Fruit fly (Drosophila melanogaster) whole organism, embryonic: ENCODE measurements around the gene CG14079.

Experiments
- Blimp-1 ChIP-seq: fragments of 200-800 bp; sonication (Bioruptor generic); optimal IDR thresholded peaks from 3 replicates; lab custom pipeline; 2018; ENCODE audit warnings: missing biosample characterization, missing genetic modification characterization, mild to moderate bottlenecking, moderate library complexity, missing genetic modification reagents
- CG10267 ChIP-seq: fragments of 200-800 bp; sonication (Bioruptor generic); optimal IDR thresholded peaks from 2 replicates; lab custom pipeline; 2018; ENCODE audit warnings: missing biosample characterization, mild to moderate bottlenecking, missing genetic modification characterization, moderate library complexity
- CG12104 ChIP-seq: fragments of 200-800 bp; sonication (Bioruptor generic); optimal IDR thresholded peaks from 3 replicates; lab custom pipeline; 2016; ENCODE audit warnings: missing biosample characterization, missing genetic modification characterization
- CG12299 ChIP-seq: fragments of 200-800 bp; sonication (Bioruptor generic); optimal IDR thresholded peaks from 2 replicates; lab custom pipeline; 2018; ENCODE audit warnings: missing biosample characterization, mild to moderate bottlenecking, missing genetic modification characterization
- CG12744 ChIP-seq: fragments of 200-800 bp; sonication (Bioruptor generic); optimal IDR thresholded peaks from 2 replicates; lab custom pipeline; 2016; ENCODE audit warnings: missing biosample characterization, missing genetic modification characterization
- CG13894 ChIP-seq: fragments of 200-800 bp; sonication (Bioruptor generic); optimal IDR thresholded peaks from 3 replicates; lab custom pipeline; 2018; ENCODE audit warnings: missing biosample characterization, mild to moderate bottlenecking, missing genetic modification characterization, moderate library complexity
- CG1529 ChIP-seq: fragments of 200-800 bp; sonication (Bioruptor generic); optimal IDR thresholded peaks from 3 replicates; lab custom pipeline; 2018; ENCODE audit warnings: missing biosample characterization, missing genetic modification characterization
- CG15514 ChIP-seq: fragments of 200-800 bp; sonication (Bioruptor generic); optimal IDR thresholded peaks from 3 replicates; lab custom pipeline; 2017; ENCODE audit warnings: missing biosample characterization, missing genetic modification characterization, mild to moderate bottlenecking, moderate library complexity, missing genetic modification reagents
- CG15601 ChIP-seq: fragments of 200-800 bp; sonication (Bioruptor generic); optimal IDR thresholded peaks from 3 replicates; lab custom pipeline; 2019; ENCODE audit warnings: missing biosample characterization, mild to moderate bottlenecking, missing genetic modification characterization, moderate library complexity
- CG17328 ChIP-seq: fragments of 200-800 bp; sonication (Bioruptor generic); IDR thresholded peaks from 2 replicates; pipeline ENCODE4 v1.3.6; 2022; ENCODE audit warnings: missing biosample characterization, missing genetic modification characterization
- CG17361 ChIP-seq: fragments of 200-800 bp; sonication (Bioruptor generic); IDR thresholded peaks from 3 replicates; pipeline ENCODE4 v1.3.6; 2022; ENCODE audit warnings: missing biosample characterization, missing genetic modification characterization
- CG18599 ChIP-seq: fragments of 200-800 bp; sonication (Bioruptor generic); optimal IDR thresholded peaks from 3 replicates; lab custom pipeline; 2017; ENCODE audit warnings: missing biosample characterization, missing genetic modification characterization, mild to moderate bottlenecking, moderate library complexity, missing genetic modification reagents
- CG2116 ChIP-seq: fragments of 200-800 bp; sonication (Bioruptor generic); optimal IDR thresholded peaks from 3 replicates; lab custom pipeline; 2018; ENCODE audit warnings: missing biosample characterization, mild to moderate bottlenecking, missing genetic modification characterization
- CG2199 ChIP-seq: fragments of 200-800 bp; sonication (Bioruptor generic); IDR thresholded peaks from 3 replicates; pipeline ENCODE4 v1.3.6; 2022; ENCODE audit warnings: missing biosample characterization, missing genetic modification characterization
- CG3407 ChIP-seq: fragments of 200-800 bp; sonication (Bioruptor generic); optimal IDR thresholded peaks from 2 replicates; lab custom pipeline; 2018; ENCODE audit warnings: missing biosample characterization, mild to moderate bottlenecking, missing genetic modification characterization
- CG42726 ChIP-seq: fragments of 200-800 bp; sonication (Bioruptor generic); IDR thresholded peaks from 2 replicates; pipeline ENCODE4 v1.3.6; 2022; ENCODE audit warnings: missing biosample characterization, missing genetic modification characterization; ENCODE audit not compliant: partially characterized antibody
- CG6175 ChIP-seq: fragments of 200-800 bp; sonication (Bioruptor generic); IDR thresholded peaks from 3 replicates; pipeline ENCODE4 v1.3.6; 2022; ENCODE audit warnings: missing biosample characterization, missing genetic modification characterization
- CG6854 ChIP-seq: fragments of 200-800 bp; sonication (Bioruptor generic); optimal IDR thresholded peaks from 3 replicates; lab custom pipeline; 2017; ENCODE audit warnings: missing biosample characterization, mild to moderate bottlenecking, missing genetic modification characterization
- CG7372 ChIP-seq: fragments of 200-800 bp; sonication (Bioruptor generic); IDR thresholded peaks from 2 replicates; pipeline ENCODE4 v1.3.6; 2022; ENCODE audit warnings: missing biosample characterization, missing genetic modification characterization
- CG8388 ChIP-seq: fragments of 200-800 bp; sonication (Bioruptor generic); optimal IDR thresholded peaks from 2 replicates; lab custom pipeline; 2019; ENCODE audit warnings: missing biosample characterization, mild to moderate bottlenecking, missing genetic modification characterization, moderate library complexity
- CG8924 ChIP-seq: fragments of 200-800 bp; optimal IDR thresholded peaks from 3 replicates; lab custom pipeline; 2019; ENCODE audit warnings: missing biosample characterization, mild to moderate bottlenecking, missing genetic modification characterization, moderate library complexity
- CG9876 ChIP-seq: fragments of 200-800 bp; sonication (Bioruptor generic); optimal IDR thresholded peaks from 2 replicates; lab custom pipeline; 2016; ENCODE audit warnings: missing biosample characterization, missing genetic modification characterization
- CoRest ChIP-seq: fragments of 200-800 bp; sonication (Bioruptor generic); optimal IDR thresholded peaks from 3 replicates; lab custom pipeline; 2018; ENCODE audit warnings: missing biosample characterization, mild to moderate bottlenecking, missing genetic modification characterization, moderate library complexity
- Dip3 ChIP-seq: fragments of 200-800 bp; sonication (Bioruptor generic); optimal IDR thresholded peaks from 3 replicates; lab custom pipeline; 2016; ENCODE audit warnings: missing biosample characterization, missing genetic modification characterization
- Dp ChIP-seq: fragments of 200-800 bp; sonication (Bioruptor generic); optimal IDR thresholded peaks from 2 replicates; lab custom pipeline; 2018; ENCODE audit warnings: missing biosample characterization, mild to moderate bottlenecking, missing genetic modification characterization, moderate library complexity
- Drgx ChIP-seq: fragments of 200-800 bp; sonication (Bioruptor generic); IDR thresholded peaks from 2 replicates; pipeline ENCODE4 v1.3.6; 2022; ENCODE audit warnings: missing biosample characterization, missing genetic modification characterization
- Fer2 ChIP-seq: fragments of 200-800 bp; sonication (Bioruptor generic); optimal IDR thresholded peaks from 2 replicates; lab custom pipeline; 2018; ENCODE audit warnings: missing biosample characterization, mild to moderate bottlenecking, missing genetic modification characterization, moderate library complexity
- H2.0 ChIP-seq: fragments of 200-800 bp; sonication (Bioruptor generic); IDR thresholded peaks from 2 replicates; pipeline ENCODE4 v1.3.6; 2022; ENCODE audit warnings: missing biosample characterization, missing genetic modification characterization
- Hmx ChIP-seq: fragments of 200-800 bp; sonication (Bioruptor generic); optimal IDR thresholded peaks from 2 replicates; lab custom pipeline; 2016; ENCODE audit warnings: missing biosample characterization, missing genetic modification characterization
- Myb ChIP-seq: fragments of 200-800 bp; sonication (Bioruptor generic); optimal IDR thresholded peaks from 2 replicates; lab custom pipeline; 2016; ENCODE audit warnings: missing biosample characterization, missing genetic modification characterization
- Opbp ChIP-seq: fragments of 200-800 bp; sonication (Bioruptor generic); IDR thresholded peaks from 3 replicates; pipeline ENCODE4 v1.3.6; 2022; ENCODE audit warnings: missing biosample characterization, missing genetic modification characterization; ENCODE audit not compliant: partially characterized antibody
- Optix ChIP-seq: fragments of 200-800 bp; sonication (Bioruptor generic); IDR thresholded peaks from 3 replicates; pipeline ENCODE4 v1.3.6; 2022; ENCODE audit warnings: missing biosample characterization, missing genetic modification characterization
- ab ChIP-seq: fragments of 200-800 bp; sonication (Bioruptor generic); optimal IDR thresholded peaks from 2 replicates; lab custom pipeline; 2016; ENCODE audit warnings: missing biosample characterization, missing genetic modification characterization
- abd-A ChIP-seq: fragments of 200-800 bp; sonication (Bioruptor generic); optimal IDR thresholded peaks from 3 replicates; lab custom pipeline; 2019; ENCODE audit warnings: missing biosample characterization, mild to moderate bottlenecking, missing genetic modification characterization, moderate library complexity
- ap ChIP-seq: fragments of 200-800 bp; sonication (Bioruptor generic); IDR thresholded peaks from 2 replicates; pipeline ENCODE4 v1.3.6; 2022; ENCODE audit warnings: missing biosample characterization, missing genetic modification characterization
- bab2 ChIP-seq: fragments of 200-800 bp; sonication (Bioruptor generic); optimal IDR thresholded peaks from 2 replicates; lab custom pipeline; 2016; ENCODE audit warnings: missing biosample characterization, missing genetic modification characterization
- bcd ChIP-seq: fragments of 200-800 bp; sonication (Bioruptor generic); optimal IDR thresholded peaks from 2 replicates; lab custom pipeline; 2017; ENCODE audit warnings: missing biosample characterization, mild to moderate bottlenecking, missing genetic modification characterization
- crc ChIP-seq: fragments of 200-800 bp; sonication (Bioruptor generic); optimal IDR thresholded peaks from 2 replicates; lab custom pipeline; 2016; ENCODE audit warnings: missing biosample characterization, missing genetic modification characterization
- gem ChIP-seq: fragments of 200-800 bp; sonication (Bioruptor generic); optimal IDR thresholded peaks from 2 replicates; lab custom pipeline; 2019; ENCODE audit warnings: missing biosample characterization, mild to moderate bottlenecking, missing genetic modification characterization, moderate library complexity
- gsb ChIP-seq: fragments of 200-800 bp; sonication (Bioruptor generic); IDR thresholded peaks from 2 replicates; pipeline ENCODE4 v1.3.6; 2022; ENCODE audit warnings: missing biosample characterization, missing genetic modification characterization
- gt ChIP-seq: fragments of 200-800 bp; sonication (Bioruptor generic); IDR thresholded peaks from 2 replicates; pipeline ENCODE4 v1.3.6; 2022; ENCODE audit warnings: missing biosample characterization, missing genetic modification characterization
- hbn ChIP-seq: fragments of 200-800 bp; sonication (Bioruptor generic); IDR thresholded peaks from 2 replicates; pipeline ENCODE4 v1.3.6; 2022; ENCODE audit warnings: missing biosample characterization, missing genetic modification characterization; ENCODE audit not compliant: partially characterized antibody
- maf-S ChIP-seq: fragments of 200-800 bp; sonication (Bioruptor generic); optimal IDR thresholded peaks from 2 replicates; lab custom pipeline; 2016; ENCODE audit warnings: missing biosample characterization, missing genetic modification characterization
- mam ChIP-seq: fragments of 200-800 bp; sonication (Bioruptor generic); optimal IDR thresholded peaks from 3 replicates; lab custom pipeline; 2016; ENCODE audit warnings: missing biosample characterization, missing genetic modification characterization
- nom ChIP-seq: fragments of 200-800 bp; sonication (Bioruptor generic); optimal IDR thresholded peaks from 2 replicates; lab custom pipeline; 2017; ENCODE audit warnings: missing biosample characterization, missing genetic modification characterization, mild to moderate bottlenecking, moderate library complexity, missing genetic modification reagents
- schlank ChIP-seq: fragments of 200-800 bp; sonication (Bioruptor generic); optimal IDR thresholded peaks from 2 replicates; lab custom pipeline; 2018; ENCODE audit warnings: missing biosample characterization, mild to moderate bottlenecking, missing genetic modification characterization
- slbo ChIP-seq: fragments of 200-800 bp; sonication (Bioruptor generic); IDR thresholded peaks from 2 replicates; pipeline ENCODE4 v1.3.6; 2022; ENCODE audit warnings: missing biosample characterization, missing genetic modification characterization
- vfl ChIP-seq: fragments of 200-800 bp; sonication (Bioruptor generic); optimal IDR thresholded peaks from 2 replicates; lab custom pipeline; 2016; ENCODE audit warnings: missing biosample characterization, missing genetic modification characterization
- yki ChIP-seq: fragments of >200 bp; optimal IDR thresholded peaks from 3 replicates; lab custom pipeline; 2018

CG14079 gene

DNA sequence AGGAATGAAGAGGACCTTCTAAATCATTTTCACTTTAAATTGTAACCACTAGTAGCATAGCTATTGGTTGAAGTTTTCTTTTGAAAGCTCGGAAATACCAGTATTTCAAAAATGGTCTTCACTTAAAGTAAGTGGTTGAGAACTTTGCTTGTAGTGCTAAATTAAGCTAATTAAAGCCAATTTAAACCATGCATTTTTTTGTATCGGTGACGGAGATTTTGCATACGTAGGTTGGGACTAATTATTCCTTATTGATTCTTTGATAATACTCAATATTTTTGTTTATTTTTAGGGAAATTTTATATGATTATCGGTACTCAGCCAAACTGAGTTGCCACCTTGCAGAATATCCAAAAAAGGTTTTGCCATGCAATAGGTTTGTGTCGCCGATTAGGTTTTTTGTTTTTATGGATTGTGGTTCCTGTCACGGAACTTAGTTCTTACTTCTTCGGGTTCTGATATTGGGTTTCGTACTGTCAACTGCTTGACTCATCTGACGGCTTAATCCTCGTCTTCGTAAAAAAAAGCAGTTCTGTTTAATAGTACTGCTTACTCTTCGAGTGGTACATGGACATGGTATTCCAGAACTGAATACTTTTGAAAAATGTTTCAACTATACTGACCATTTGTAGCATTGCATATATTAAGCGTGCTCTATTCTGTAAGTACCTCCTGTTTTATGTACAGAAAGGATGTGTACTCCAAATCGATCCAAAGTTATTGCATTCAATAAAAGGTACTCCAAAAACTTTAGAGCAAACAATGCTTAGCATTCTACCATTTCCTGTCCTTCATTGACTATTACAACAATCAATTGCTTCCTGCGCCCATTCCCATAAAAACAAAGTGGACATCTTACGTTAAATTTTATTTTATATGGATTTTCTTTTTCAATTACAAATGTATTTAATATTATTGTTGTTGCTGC is 42.5 kb downstream of the CG14079 start (continued):
- TF ChIP-seq CG17361 = 0 out of 3 replicates have a peak, but pooled peaks have one; percentile 7
- TF ChIP-seq CG7372 = no peak
- TF ChIP-seq CG2116 (GFP tag; lab: Kevin White, UChicago) = peak; percentile 51
- TF ChIP-seq H2.0 = no peak
- no peak for TF ChIP-seq Hmx
- TF ChIP-seq CoRest (tag; lab: Kevin White, UChicago) = peak; percentile 47
- peak; percentile 16; the same call in 1 of the 2 replicates for TF ChIP-seq hbn
- TF ChIP-seq ap (GFP tag; lab: Robert Waterston, UW) = no peak
- no peak for TF ChIP-seq yki (lab: Kevin White, UChicago)
- no peak for TF ChIP-seq CG8924 (tag; lab: Kevin White, UChicago)
- no peak for TF ChIP-seq CG17328
- TF ChIP-seq CG15514 (GFP tag; lab: Kevin White, UChicago) = peak; percentile 19
- TF ChIP-seq maf-S (GFP tag; lab: Kevin White, UChicago) = no peak
- TF ChIP-seq CG8388 (GFP tag; lab: Kevin White, UChicago) = no peak
- no peak for TF ChIP-seq gsb (GFP tag; lab: Robert Waterston, UW)
- TF ChIP-seq vfl = no peak
- TF ChIP-seq CG3407 (GFP tag; lab: Kevin White, UChicago) = no peak
- no peak for TF ChIP-seq Optix
- no peak for TF ChIP-seq abd-A (tag; lab: Kevin White, UChicago)
- TF ChIP-seq CG13894 (tag; lab: Kevin White, UChicago) = peak; percentile 62
- no peak for TF ChIP-seq gem (tag; lab: Kevin White, UChicago)
- TF ChIP-seq Dp (GFP tag; lab: Kevin White, UChicago) = peak; percentile 61
- no peak for TF ChIP-seq CG12104 (GFP tag; lab: Kevin White, UChicago)
- TF ChIP-seq Myb (GFP tag; lab: Kevin White, UChicago) = peak; percentile 80
- no peak for TF ChIP-seq bab2 (GFP tag; lab: Kevin White, UChicago)
- TF ChIP-seq Dip3 = peak; percentile 22
- TF ChIP-seq CG12299 = no peak
- TF ChIP-seq Opbp (GFP tag; lab: Robert Waterston, UW) = peak; percentile 51; the same call in 1 of the 3 replicates
- peak; percentile 88 for TF ChIP-seq bcd (GFP tag; lab: Kevin White, UChicago)
- no peak for TF ChIP-seq CG6854 (GFP tag; lab: Kevin White, UChicago)
- no peak for TF ChIP-seq Drgx (GFP tag; lab: Robert Waterston, UW)
- TF ChIP-seq CG9876 (GFP tag; lab: Kevin White, UChicago) = peak; percentile 29
- no peak for TF ChIP-seq CG6175
- peak; percentile 79; the same call in 1 of the 2 replicates for TF ChIP-seq CG42726
- TF ChIP-seq CG12744 = no peak
- no peak for TF ChIP-seq CG1529 (GFP tag; lab: Kevin White, UChicago)
- no peak for TF ChIP-seq Blimp-1
- no peak for TF ChIP-seq ab (GFP tag; lab: Kevin White, UChicago)
- TF ChIP-seq nom (GFP tag; lab: Kevin White, UChicago) = no peak
- no peak for TF ChIP-seq Fer2 (tag; lab: Kevin White, UChicago)
- TF ChIP-seq CG2199 (GFP tag; lab: Robert Waterston, UW) = peak; percentile 96
- TF ChIP-seq crc (GFP tag; lab: Kevin White, UChicago) = no peak
- TF ChIP-seq mam (GFP tag; lab: Kevin White, UChicago) = no peak
- peak; percentile 29; the same call in 1 of the 2 replicates for TF ChIP-seq slbo
- no peak for TF ChIP-seq schlank
- TF ChIP-seq CG18599 (GFP tag; lab: Kevin White, UChicago) = no peak
- TF ChIP-seq CG10267 (tag; lab: Kevin White, UChicago) = peak; percentile 29
- peak; percentile 16 for TF ChIP-seq CG15601 (tag; lab: Kevin White, UChicago)
- TF ChIP-seq gt (GFP tag; lab: Robert Waterston, UW) = no peak
